Worm (Caenorhabditis elegans) whole organism, early embryonic: ENCODE results near the gene mans-2.

ENCODE experiments used
- B0310.2 ChIP-seq: sonication (generic microtip); optimal IDR thresholded peaks from 2 replicates; lab custom pipeline; 2016; ENCODE audit warnings: mild to moderate bottlenecking, missing genetic modification characterization, missing compliant biosample characterization
- F13C5.2 ChIP-seq: sonication (generic microtip); optimal IDR thresholded peaks from 2 replicates; lab custom pipeline; 2017; ENCODE audit warnings: mild to moderate bottlenecking, missing genetic modification characterization, inconsistent platforms, missing compliant biosample characterization
- aly-1 ChIP-seq: sonication (generic microtip); optimal IDR thresholded peaks from 2 replicates; lab custom pipeline; 2016; ENCODE audit warnings: missing genetic modification characterization, missing compliant biosample characterization
- ama-1 ChIP-seq: fragments of 150-350 bp; optimal IDR thresholded peaks from 2 replicates; lab custom pipeline; 2014
- ceh-13 ChIP-seq: fragments of 200-800 bp; sonication (Bioruptor generic); optimal IDR thresholded peaks from 2 replicates; lab custom pipeline; 2018; ENCODE audit warnings: mild to moderate bottlenecking, missing genetic modification characterization, missing compliant biosample characterization
- ceh-36 ChIP-seq: sonication (generic microtip); optimal IDR thresholded peaks from 2 replicates; lab custom pipeline; 2016; ENCODE audit warnings: missing genetic modification characterization, inconsistent platforms, missing compliant biosample characterization
- ets-7 ChIP-seq: sonication (generic microtip); optimal IDR thresholded peaks from 2 replicates; lab custom pipeline; 2016; ENCODE audit warnings: missing genotype, missing genetic modification characterization, missing compliant biosample characterization
- flt-1 ChIP-seq: fragments of 200-800 bp; sonication (Bioruptor generic); IDR thresholded peaks from 2 replicates; pipeline ENCODE4 v1.3.6; 2022; ENCODE audit warnings: missing genetic modification characterization, missing compliant biosample characterization
- hmbx-1 ChIP-seq: sonication (generic microtip); optimal IDR thresholded peaks from 2 replicates; lab custom pipeline; 2016; ENCODE audit warnings: mild to moderate bottlenecking, missing genetic modification characterization, missing compliant biosample characterization
- hmg-4 ChIP-seq: fragments of 200-800 bp; sonication (Bioruptor generic); optimal IDR thresholded peaks from 2 replicates; lab custom pipeline; 2018; ENCODE audit warnings: mild to moderate bottlenecking, missing genetic modification characterization, missing compliant biosample characterization
- hnd-1 ChIP-seq: sonication (generic microtip); optimal IDR thresholded peaks from 2 replicates; lab custom pipeline; 2016; ENCODE audit warnings: missing genetic modification characterization, missing compliant biosample characterization
- pes-1 ChIP-seq: fragments of 200-800 bp; sonication (Bioruptor generic); IDR thresholded peaks from 2 replicates; pipeline ENCODE4 v1.3.6; 2022; ENCODE audit warnings: missing genetic modification reagents, missing genetic modification characterization, missing compliant biosample characterization
- scrt-1 ChIP-seq: fragments of 200-800 bp; sonication (Bioruptor generic); IDR thresholded peaks from 2 replicates; pipeline ENCODE4 v1.3.6; 2022; ENCODE audit warnings: missing genetic modification characterization, missing compliant biosample characterization
- sea-1 ChIP-seq: fragments of 200-800 bp; sonication (Bioruptor generic); conservative IDR thresholded peaks from 2 replicates; pipeline ENCODE4 v1.3.6; 2022; ENCODE audit warnings: missing genetic modification characterization, missing compliant biosample characterization
- tbx-11 ChIP-seq: fragments of 200-800 bp; sonication (Bioruptor generic); IDR thresholded peaks from 2 replicates; pipeline ENCODE4 v1.3.6; 2022; ENCODE audit warnings: missing genetic modification characterization, missing compliant biosample characterization
- tbx-37 ChIP-seq: fragments of 200-800 bp; sonication (Bioruptor generic); conservative IDR thresholded peaks from 2 replicates; pipeline ENCODE4 v1.3.6; 2022; ENCODE audit warnings: missing genetic modification reagents, missing genetic modification characterization, missing compliant biosample characterization
- tra-4 ChIP-seq: sonication (generic microtip); optimal IDR thresholded peaks from 2 replicates; lab custom pipeline; 2017; ENCODE audit warnings: missing genetic modification characterization, missing compliant biosample characterization

Gene mans-2

DNA sequence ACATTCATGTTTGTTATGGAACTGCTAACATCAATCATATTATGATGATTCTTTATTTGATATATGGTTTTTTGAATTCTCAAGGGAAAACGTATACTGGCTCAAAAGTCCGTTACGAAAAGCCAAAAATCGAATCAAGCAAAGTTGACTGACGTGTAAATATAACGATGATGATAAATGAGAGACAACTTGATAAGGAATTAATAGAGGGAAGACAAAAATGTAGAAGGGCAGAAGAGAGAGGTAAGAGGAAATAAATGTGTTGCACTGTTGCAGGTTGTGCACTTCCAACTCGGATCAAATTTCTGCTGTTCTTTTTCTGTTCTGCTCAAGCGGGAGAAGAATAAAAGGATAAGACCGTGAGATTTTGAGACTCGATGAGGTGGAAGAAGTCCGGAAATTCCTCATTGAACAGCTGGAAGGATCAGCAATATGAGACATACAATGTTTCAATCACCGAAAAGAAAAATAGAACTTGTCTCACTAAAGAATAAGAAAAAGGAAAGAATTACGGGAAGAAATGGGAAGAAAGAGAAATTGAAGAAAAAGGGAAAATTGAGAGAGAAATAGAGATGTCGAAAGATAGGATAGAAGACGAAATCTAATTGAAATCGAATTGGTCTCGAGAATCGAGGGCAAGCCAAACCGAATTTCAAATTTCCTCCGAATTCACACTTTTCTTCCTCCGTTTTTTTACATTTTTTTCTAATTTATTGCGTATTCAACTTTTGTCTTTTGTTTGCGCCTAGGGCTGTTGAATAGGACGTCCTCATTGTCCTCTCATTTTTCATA is 990 bp upstream of the mans-2 start:
- TF ChIP-seq scrt-1 (GFP tag; lab: Robert Waterston, UW), result no peak
- TF ChIP-seq tra-4 (tag; lab: Kevin White, UChicago), result no peak
- TF ChIP-seq flt-1 (GFP tag; lab: Robert Waterston, UW), result no peak
- no peak for TF ChIP-seq F13C5.2 (tag; lab: Kevin White, UChicago)
- no peak for TF ChIP-seq aly-1 (tag; lab: Kevin White, UChicago)
- no peak for TF ChIP-seq B0310.2 (tag; lab: Kevin White, UChicago)
- no peak for TF ChIP-seq tbx-11 (GFP tag; lab: Robert Waterston, UW)
- no peak for TF ChIP-seq ets-7 (tag; lab: Kevin White, UChicago)
- TF ChIP-seq hmbx-1, result no peak
- TF ChIP-seq hmg-4 (GFP tag; lab: Kevin White, UChicago), result no peak
- no peak for TF ChIP-seq ama-1 (lab: Kevin White, UChicago)
- TF ChIP-seq tbx-37, result no peak
- TF ChIP-seq hnd-1 (tag; lab: Kevin White, UChicago), result no peak
- TF ChIP-seq sea-1 (GFP tag; lab: Robert Waterston, UW), result no peak
- TF ChIP-seq ceh-13, result no peak
- no peak for TF ChIP-seq ceh-36
- TF ChIP-seq pes-1 (GFP tag; lab: Robert Waterston, UW), result no peak

- TF ChIP-seq ceh-13 (no peak), F13C5.2 (tag; lab: Kevin White, UChicago) (peak; percentile 13), tbx-11 (GFP tag; lab: Robert Waterston, UW) (no peak), pes-1 (GFP tag; lab: Robert Waterston, UW) (no peak), hmg-4 (GFP tag; lab: Kevin White, UChicago) (no peak)
Observed at ce11 chrV:11982309-11982708, 3.0 kb downstream of the mans-2 start, which contains the start of gene rpt-1. rpt-1 (minus strand) TSS chrV:11982397.

ce11 chrV:11979673-11980561 is 5.4 kb downstream of the mans-2 start, which contains the start of gene snr-4:
snr-4 (minus strand) TSS chrV:11979723.
- TF ChIP-seq pes-1 (GFP tag; lab: Robert Waterston, UW), result peak; percentile 53; the same call in 1 of the 2 replicates
- TF ChIP-seq B0310.2 (tag; lab: Kevin White, UChicago), result peak; percentile 57
- TF ChIP-seq ets-7 (tag; lab: Kevin White, UChicago), result no peak
- peak; percentile 73 for TF ChIP-seq F13C5.2 (tag; lab: Kevin White, UChicago)
- 0 out of 2 replicates have a peak, but pooled peaks have one; percentile 66 for TF ChIP-seq sea-1 (GFP tag; lab: Robert Waterston, UW)
- peak; percentile 6 for TF ChIP-seq ceh-13
- peak; percentile 94 for TF ChIP-seq ama-1 (lab: Kevin White, UChicago)
- peak; percentile 31 for TF ChIP-seq ceh-36
- no peak for TF ChIP-seq tbx-11 (GFP tag; lab: Robert Waterston, UW)
- peak; percentile 57 for TF ChIP-seq hmg-4 (GFP tag; lab: Kevin White, UChicago)
- TF ChIP-seq flt-1 (GFP tag; lab: Robert Waterston, UW), result peak; percentile 63
- TF ChIP-seq tra-4 (tag; lab: Kevin White, UChicago), result peak; percentile 8
- no peak; the same call in 1 of the 2 replicates for TF ChIP-seq tbx-37

ce11 chrV:11978179-11978578 is 7.1 kb downstream of the mans-2 start, which contains the start of gene mif-2:
mif-2 (minus strand) TSS chrV:11978459.
- TF ChIP-seq ceh-13, result no peak
- peak; percentile 28 for TF ChIP-seq ama-1 (lab: Kevin White, UChicago)

DNA sequence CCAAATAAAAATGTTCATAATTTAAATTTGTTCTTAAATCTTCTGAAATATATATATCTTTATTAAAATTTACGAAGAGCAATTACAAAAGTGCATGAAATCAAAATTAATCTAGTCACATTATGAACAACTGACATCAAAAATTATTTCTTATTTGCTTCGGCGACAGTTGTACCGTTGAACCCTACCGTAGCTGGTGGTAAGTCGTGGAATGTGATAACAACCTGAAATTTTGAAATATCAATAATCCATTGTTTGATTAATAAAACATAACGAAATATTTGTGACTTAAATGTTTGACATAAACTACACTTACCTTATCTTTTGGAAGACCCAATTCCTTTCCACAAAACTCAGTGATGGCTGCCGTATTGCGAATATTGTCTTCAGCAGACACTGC is 8.6 kb downstream of the mans-2 start:
- TF ChIP-seq tra-4 (tag; lab: Kevin White, UChicago) (no peak), pes-1 (GFP tag; lab: Robert Waterston, UW) (no peak), ceh-13 (no peak), hmg-4 (GFP tag; lab: Kevin White, UChicago) (no peak), ama-1 (lab: Kevin White, UChicago) (no peak), tbx-37 (no peak), ets-7 (tag; lab: Kevin White, UChicago) (no peak), tbx-11 (GFP tag; lab: Robert Waterston, UW) (no peak), ceh-36 (no peak), hnd-1 (tag; lab: Kevin White, UChicago) (no peak), aly-1 (tag; lab: Kevin White, UChicago) (no peak), flt-1 (GFP tag; lab: Robert Waterston, UW) (no peak), hmbx-1 (no peak), F13C5.2 (tag; lab: Kevin White, UChicago) (no peak), B0310.2 (tag; lab: Kevin White, UChicago) (no peak), sea-1 (GFP tag; lab: Robert Waterston, UW) (no peak), scrt-1 (GFP tag; lab: Robert Waterston, UW) (no peak)

DNA sequence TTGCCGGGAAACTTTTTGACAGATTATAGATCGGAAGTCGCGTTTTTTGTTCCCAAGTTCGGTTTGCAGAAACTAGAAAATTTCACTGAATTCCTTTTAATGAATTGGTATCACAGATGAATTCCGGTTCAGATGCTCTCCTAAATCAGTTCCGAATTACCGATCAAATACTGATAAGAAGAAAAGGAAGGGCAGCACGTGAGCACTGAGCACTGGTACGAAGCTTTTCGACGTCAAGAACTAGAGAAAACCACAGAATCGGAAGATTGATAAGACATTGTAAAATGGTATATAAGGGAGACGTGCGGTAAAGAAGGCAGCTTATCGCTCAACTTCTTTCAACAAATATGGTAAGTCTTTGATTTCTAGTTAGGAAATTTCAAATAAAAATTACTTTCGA is 10.1 kb downstream of the mans-2 start, which contains the start of gene cpr-1:
TSS of gene cpr-1 (plus strand) at position 319 of the 400 bp plus-strand sequence.
- TF ChIP-seq hmg-4 (GFP tag; lab: Kevin White, UChicago) (no peak), ceh-13 (no peak), F13C5.2 (tag; lab: Kevin White, UChicago) (no peak)

DNA sequence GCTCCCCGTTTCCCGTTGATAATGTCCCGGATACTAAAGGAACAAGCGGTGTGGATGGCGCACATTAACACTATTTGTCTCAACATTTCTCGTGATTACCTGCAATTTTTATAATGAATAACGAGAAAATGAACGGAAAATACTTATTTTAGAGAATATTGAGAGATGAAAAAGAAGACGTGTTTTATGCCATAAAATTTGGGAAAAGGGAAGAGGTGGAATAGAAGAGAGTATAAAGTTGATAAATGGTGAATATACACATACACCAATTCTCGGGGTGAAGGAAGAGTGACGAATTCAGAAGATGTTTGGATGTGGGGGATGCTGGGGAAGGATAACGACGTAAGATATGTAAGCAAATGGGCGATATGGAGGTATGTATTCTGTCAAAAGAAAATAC is 20.6 kb downstream of the mans-2 start, which contains the start of gene F58H1.7:
TSS of gene F58H1.7 (minus strand) at position 101 of the 400 bp plus-strand sequence.
- no peak for TF ChIP-seq F13C5.2 (tag; lab: Kevin White, UChicago)
- no peak for TF ChIP-seq ama-1 (lab: Kevin White, UChicago)
- no peak for TF ChIP-seq hmg-4 (GFP tag; lab: Kevin White, UChicago)
- TF ChIP-seq tbx-37, result no peak
- no peak for TF ChIP-seq ets-7 (tag; lab: Kevin White, UChicago)
- TF ChIP-seq flt-1 (GFP tag; lab: Robert Waterston, UW), result no peak
- TF ChIP-seq tbx-11 (GFP tag; lab: Robert Waterston, UW), result no peak
- TF ChIP-seq hnd-1 (tag; lab: Kevin White, UChicago), result no peak
- TF ChIP-seq ceh-36, result no peak
- TF ChIP-seq ceh-13, result no peak
- TF ChIP-seq B0310.2 (tag; lab: Kevin White, UChicago), result no peak
- TF ChIP-seq sea-1 (GFP tag; lab: Robert Waterston, UW), result no peak
- no peak for TF ChIP-seq scrt-1 (GFP tag; lab: Robert Waterston, UW)
- TF ChIP-seq hmbx-1, result no peak
- no peak for TF ChIP-seq aly-1 (tag; lab: Kevin White, UChicago)
- TF ChIP-seq tra-4 (tag; lab: Kevin White, UChicago), result no peak
- no peak for TF ChIP-seq pes-1 (GFP tag; lab: Robert Waterston, UW)
